Fruit fly (Drosophila melanogaster) whole organism, prepupa: Measurements from ENCODE around the gene ich.

Experiments used
- Blimp-1 ChIP-seq: fragments of 200-800 bp; sonication (Bioruptor generic); optimal IDR thresholded peaks from 3 replicates; lab custom pipeline; 2017; ENCODE audit warnings: missing biosample characterization, missing genetic modification characterization, mild to moderate bottlenecking, moderate library complexity, missing genetic modification reagents
- CG10631 ChIP-seq: fragments of 200-800 bp; sonication (Bioruptor generic); optimal IDR thresholded peaks from 2 replicates; lab custom pipeline; 2016; ENCODE audit warnings: missing biosample characterization, missing genetic modification characterization
- CG10669 ChIP-seq: fragments of 200-800 bp; sonication (Bioruptor generic); optimal IDR thresholded peaks from 3 replicates; lab custom pipeline; 2018; ENCODE audit warnings: missing biosample characterization, mild to moderate bottlenecking, missing genetic modification characterization, moderate library complexity
- CG11762 ChIP-seq: fragments of 200-800 bp; sonication (Bioruptor generic); optimal IDR thresholded peaks from 3 replicates; lab custom pipeline; 2016; ENCODE audit warnings: missing biosample characterization, missing genetic modification characterization; ENCODE audit not compliant: insufficient read depth
- CG11902 ChIP-seq: fragments of 200-800 bp; sonication (Bioruptor generic); optimal IDR thresholded peaks from 3 replicates; lab custom pipeline; 2016; ENCODE audit warnings: missing biosample characterization, missing genetic modification characterization
- CG15336 ChIP-seq: fragments of 200-800 bp; sonication (Bioruptor generic); IDR thresholded peaks from 2 replicates; pipeline ENCODE4 v1.3.6; 2022; ENCODE audit warnings: missing biosample characterization, missing genetic modification characterization
- CG1621 ChIP-seq: fragments of 200-800 bp; sonication (Bioruptor generic); optimal IDR thresholded peaks from 3 replicates; lab custom pipeline; 2018; ENCODE audit warnings: missing biosample characterization, mild to moderate bottlenecking, missing genetic modification characterization
- CG16779 ChIP-seq: fragments of 200-800 bp; sonication (Bioruptor generic); optimal IDR thresholded peaks from 3 replicates; lab custom pipeline; 2017; ENCODE audit warnings: missing biosample characterization, mild to moderate bottlenecking, missing genetic modification characterization
- CG3032 ChIP-seq: fragments of 200-800 bp; optimal IDR thresholded peaks from 2 replicates; lab custom pipeline; 2019; ENCODE audit warnings: missing biosample characterization, mild to moderate bottlenecking, missing genetic modification characterization, moderate library complexity
- CG6163 ChIP-seq: fragments of 200-800 bp; sonication (Bioruptor generic); IDR thresholded peaks from 3 replicates; pipeline ENCODE4 v1.3.6; 2022; ENCODE audit warnings: missing biosample characterization, missing genetic modification characterization
- CG6792 ChIP-seq: fragments of 200-800 bp; sonication (Bioruptor generic); optimal IDR thresholded peaks from 3 replicates; lab custom pipeline; 2016; ENCODE audit warnings: missing biosample characterization, missing genetic modification characterization
- CG6808 ChIP-seq: fragments of 200-800 bp; sonication (Bioruptor generic); optimal IDR thresholded peaks from 3 replicates; lab custom pipeline; 2017; ENCODE audit warnings: missing biosample characterization, missing genetic modification characterization, mild to moderate bottlenecking, moderate library complexity, missing genetic modification reagents
- CG6854 ChIP-seq: fragments of 200-800 bp; sonication (Bioruptor generic); optimal IDR thresholded peaks from 2 replicates; lab custom pipeline; 2017; ENCODE audit warnings: missing biosample characterization, mild to moderate bottlenecking, missing genetic modification characterization
- CG8119 ChIP-seq: fragments of 200-800 bp; sonication (Bioruptor generic); IDR thresholded peaks from 3 replicates; pipeline ENCODE4 v1.3.6; 2022; ENCODE audit warnings: missing biosample characterization, missing genetic modification characterization
- CG8319 ChIP-seq: fragments of 200-800 bp; sonication (Bioruptor generic); optimal IDR thresholded peaks from 3 replicates; lab custom pipeline; 2016; ENCODE audit warnings: missing biosample characterization, missing genetic modification characterization
- CG9139 ChIP-seq: fragments of 200-800 bp; sonication (Bioruptor generic); optimal IDR thresholded peaks from 3 replicates; lab custom pipeline; 2017; ENCODE audit warnings: missing biosample characterization, mild to moderate bottlenecking, missing genetic modification characterization
- Eip75B ChIP-seq: fragments of 200-800 bp; sonication (Bioruptor generic); optimal IDR thresholded peaks from 3 replicates; lab custom pipeline; 2016; ENCODE audit warnings: missing biosample characterization, missing genetic modification characterization
- Eip78C ChIP-seq: fragments of 200-800 bp; sonication (Bioruptor generic); peaks from one replicate; lab custom pipeline; 2016; ENCODE audit warnings: missing biosample characterization, missing genetic modification characterization
- Ets21C ChIP-seq: fragments of 200-800 bp; sonication (Bioruptor generic); optimal IDR thresholded peaks from 3 replicates; lab custom pipeline; 2016; ENCODE audit warnings: missing biosample characterization, missing genetic modification characterization
- Ets96B ChIP-seq: fragments of 200-800 bp; optimal IDR thresholded peaks from 2 replicates; lab custom pipeline; 2019; ENCODE audit warnings: missing biosample characterization, mild to moderate bottlenecking, missing genetic modification characterization, moderate library complexity
- Hr38 ChIP-seq: sonication (Bioruptor generic); optimal IDR thresholded peaks from 2 replicates; lab custom pipeline; 2016; ENCODE audit warnings: missing biosample characterization, missing genetic modification characterization
- Hr39 ChIP-seq: fragments of 200-800 bp; sonication (Bioruptor generic); optimal IDR thresholded peaks from 2 replicates; lab custom pipeline; 2016; ENCODE audit warnings: missing biosample characterization, missing genetic modification characterization
- OdsH ChIP-seq: fragments of 200-800 bp; sonication (Bioruptor generic); optimal IDR thresholded peaks from 3 replicates; lab custom pipeline; 2016; ENCODE audit warnings: missing biosample characterization, missing genetic modification characterization
- Smox ChIP-seq: fragments of 200-800 bp; sonication (Bioruptor generic); optimal IDR thresholded peaks from 3 replicates; lab custom pipeline; 2016; ENCODE audit warnings: missing biosample characterization, missing genetic modification characterization
- Sox102F ChIP-seq: fragments of 200-800 bp; sonication (Bioruptor generic); optimal IDR thresholded peaks from 2 replicates; lab custom pipeline; 2016; ENCODE audit warnings: missing biosample characterization, mild to moderate bottlenecking, missing genetic modification characterization
- Sox14 ChIP-seq: fragments of 200-800 bp; sonication (Bioruptor generic); optimal IDR thresholded peaks from 3 replicates; lab custom pipeline; 2016; ENCODE audit warnings: missing biosample characterization, missing genetic modification characterization
- Sox15 ChIP-seq: fragments of 200-800 bp; sonication (Bioruptor generic); optimal IDR thresholded peaks from 3 replicates; lab custom pipeline; 2016; ENCODE audit warnings: missing biosample characterization, missing genetic modification characterization
- achi ChIP-seq: fragments of 200-800 bp; sonication (Bioruptor generic); optimal IDR thresholded peaks from 3 replicates; lab custom pipeline; 2016; ENCODE audit warnings: missing biosample characterization, missing genetic modification characterization
- acj6 ChIP-seq: fragments of 200-800 bp; sonication (Bioruptor generic); optimal IDR thresholded peaks from 3 replicates; lab custom pipeline; 2016; ENCODE audit warnings: missing biosample characterization, missing genetic modification characterization
- cyc ChIP-seq: fragments of 200-800 bp; sonication (Bioruptor generic); optimal IDR thresholded peaks from 3 replicates; lab custom pipeline; 2016; ENCODE audit warnings: missing biosample characterization, missing genetic modification characterization
- dac ChIP-seq: fragments of 200-800 bp; sonication (Bioruptor generic); optimal IDR thresholded peaks from 2 replicates; lab custom pipeline; 2017; ENCODE audit warnings: missing biosample characterization, mild to moderate bottlenecking, missing genetic modification characterization
- dsx ChIP-seq: fragments of 200-800 bp; optimal IDR thresholded peaks from 3 replicates; lab custom pipeline; 2019; ENCODE audit warnings: missing biosample characterization, mild to moderate bottlenecking, missing genetic modification characterization, moderate library complexity; ENCODE audit not compliant: poor library complexity, severe bottlenecking
- eg ChIP-seq: fragments of 200-800 bp; sonication (Bioruptor generic); IDR thresholded peaks from 3 replicates; pipeline ENCODE4 v1.3.6; 2022; ENCODE audit warnings: missing biosample characterization, missing genetic modification characterization
- esn ChIP-seq: fragments of 200-800 bp; sonication (Bioruptor generic); optimal IDR thresholded peaks from 2 replicates; lab custom pipeline; 2016; ENCODE audit warnings: missing biosample characterization, mild to moderate bottlenecking, missing genetic modification characterization, moderate library complexity
- fd59A ChIP-seq: fragments of 200-800 bp; sonication (Bioruptor generic); optimal IDR thresholded peaks from 2 replicates; lab custom pipeline; 2017; ENCODE audit warnings: missing biosample characterization, mild to moderate bottlenecking, missing genetic modification characterization, missing genetic modification reagents
- net ChIP-seq: fragments of 200-800 bp; sonication (Bioruptor generic); optimal IDR thresholded peaks from 3 replicates; lab custom pipeline; 2016; ENCODE audit warnings: missing biosample characterization, missing genetic modification characterization
- pdm3 ChIP-seq: fragments of 200-800 bp; sonication (Bioruptor generic); optimal IDR thresholded peaks from 3 replicates; lab custom pipeline; 2016; ENCODE audit warnings: missing biosample characterization, missing genetic modification characterization
- salr ChIP-seq, 2 experiments: fragments of 200-800 bp; sonication (Bioruptor generic); optimal IDR thresholded peaks; 3 replicates each; lab custom pipeline; 2016 to 2018; ENCODE audit warnings: missing biosample characterization in 2 of 2, missing genetic modification characterization in 2 of 2, mild to moderate bottlenecking in 1 of 2
- spab ChIP-seq: fragments of 200-800 bp; sonication (Bioruptor generic); optimal IDR thresholded peaks from 2 replicates; lab custom pipeline; 2017; ENCODE audit warnings: missing biosample characterization, mild to moderate bottlenecking, missing genetic modification characterization, missing genetic modification reagents
- ss ChIP-seq, 2 experiments: fragments of 200-800 bp; sonication (Bioruptor generic); optimal IDR thresholded peaks; 2 replicates in 1 of 2; 3 replicates in 1 of 2; lab custom pipeline; 2017 to 2018; ENCODE audit warnings: mild to moderate bottlenecking in 2 of 2, missing biosample characterization in 2 of 2, missing genetic modification characterization in 2 of 2, moderate library complexity in 1 of 2
- vri ChIP-seq: fragments of 200-800 bp; sonication (Bioruptor generic); optimal IDR thresholded peaks from 3 replicates; lab custom pipeline; 2016; ENCODE audit warnings: missing biosample characterization, mild to moderate bottlenecking, missing genetic modification characterization

ich gene

dm6 chr3R:8927052-8927816 is 35.6 kb downstream of the ich start:
- no peak for TF ChIP-seq pdm3 (GFP tag; lab: Kevin White, UChicago)
- TF ChIP-seq acj6 (GFP tag; lab: Kevin White, UChicago) = no peak
- TF ChIP-seq Ets96B (tag; lab: Kevin White, UChicago) = peak; percentile 78
- peak in 1 of 2 experiments; percentile 23 for TF ChIP-seq salr (GFP tag; optimal IDR thresholded peaks at IDR 0.05; lab: Kevin White, UChicago)
- no peak for TF ChIP-seq CG11762 (GFP tag; lab: Kevin White, UChicago)
- TF ChIP-seq OdsH (GFP tag; lab: Kevin White, UChicago) = no peak
- no peak for TF ChIP-seq Sox15 (GFP tag; lab: Kevin White, UChicago)
- no peak for TF ChIP-seq Eip78C
- peak; percentile 70 for TF ChIP-seq CG6808 (GFP tag; lab: Kevin White, UChicago)
- no peak for TF ChIP-seq CG8319 (GFP tag; lab: Kevin White, UChicago)
- TF ChIP-seq vri (GFP tag; lab: Kevin White, UChicago) = no peak
- TF ChIP-seq CG15336 (GFP tag; lab: Robert Waterston, UW) = no peak
- no peak for TF ChIP-seq Sox102F (GFP tag; lab: Kevin White, UChicago)
- no peak for TF ChIP-seq achi (GFP tag; lab: Kevin White, UChicago)
- TF ChIP-seq fd59A = no peak
- TF ChIP-seq CG8119 (GFP tag; lab: Robert Waterston, UW) = no peak
- TF ChIP-seq dsx (GFP tag; lab: Kevin White, UChicago) = peak; percentile 75
- peak; percentile 78 for TF ChIP-seq spab (GFP tag; lab: Kevin White, UChicago)
- TF ChIP-seq dac (GFP tag; lab: Kevin White, UChicago) = no peak
- TF ChIP-seq CG3032 (tag; lab: Kevin White, UChicago) = peak; percentile 53
- peak; percentile 85 for TF ChIP-seq CG6163 (GFP tag; lab: Robert Waterston, UW)
- TF ChIP-seq Eip75B (GFP tag; lab: Kevin White, UChicago) = no peak
- peak; percentile 76 for TF ChIP-seq CG10669 (GFP tag; lab: Kevin White, UChicago)
- TF ChIP-seq CG9139 = peak; percentile 96
- peak; percentile 7; the same call in 1 of the 3 replicates for TF ChIP-seq eg (GFP tag; lab: Robert Waterston, UW)
- no peak for TF ChIP-seq Smox
- TF ChIP-seq CG11902 (GFP tag; lab: Kevin White, UChicago) = no peak
- peak; percentile 69 for TF ChIP-seq CG1621 (tag; lab: Kevin White, UChicago)
- TF ChIP-seq CG6792 (GFP tag; lab: Kevin White, UChicago) = no peak
- no peak for TF ChIP-seq Sox14 (GFP tag; lab: Kevin White, UChicago)
- no peak for TF ChIP-seq CG10631
- TF ChIP-seq CG6854 = peak; percentile 92
- no peak for TF ChIP-seq Hr39
- no peak for TF ChIP-seq net
- TF ChIP-seq Blimp-1 (GFP tag; lab: Kevin White, UChicago) = no peak
- no peak for TF ChIP-seq Ets21C
- TF ChIP-seq Hr38 (GFP tag; lab: Kevin White, UChicago) = no peak
- peak; percentile 89 to 94 for TF ChIP-seq ss (GFP tag; optimal IDR thresholded peaks at IDR 0.05; lab: Kevin White, UChicago)
- TF ChIP-seq CG16779 = peak; percentile 59
- no peak for TF ChIP-seq esn
- TF ChIP-seq, all 60 proteins: peak for 14

- TF ChIP-seq dsx (GFP tag; lab: Kevin White, UChicago) = peak; percentile 97
- no peak for TF ChIP-seq cyc (GFP tag; lab: Kevin White, UChicago)
Observed at dm6 chr3R:8926554-8926951, 36.3 kb downstream of the ich start.
